Fruit fly (Drosophila melanogaster): ENCODE measurements around the gene Cyp313a2.

Gene Cyp313a2

DNA sequence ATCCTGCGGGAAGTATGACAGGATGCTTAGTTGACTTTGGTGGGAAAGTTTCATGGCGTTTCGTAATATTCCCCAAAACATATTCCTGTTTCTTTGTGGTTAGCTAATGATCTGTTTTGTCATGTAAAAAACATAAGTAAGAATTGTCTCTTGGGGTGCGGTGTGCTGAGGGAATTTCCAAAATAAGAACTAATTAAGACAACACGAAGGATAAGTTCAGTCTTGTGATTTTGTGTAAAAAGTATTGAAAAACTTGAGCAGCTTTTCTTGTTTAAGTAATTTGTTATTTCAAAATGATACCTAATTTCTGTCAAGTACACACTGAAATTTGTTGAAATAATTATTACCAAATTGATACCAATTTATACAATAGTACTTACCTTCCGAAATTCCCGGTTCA, 17.2 kb upstream of the Cyp313a2 start, which contains the start of gene CG3942:
Gene CG3942 (plus strand): TSS at position 301 of the 400 bp plus-strand sequence.
- TF ChIP-seq Mio (GFP tag; optimal IDR thresholded peaks at IDR 0.05) (no peak), Sp1 (GFP tag; optimal IDR thresholded peaks at IDR 0.05) (no peak), dmrt93B (GFP tag; optimal IDR thresholded peaks at IDR 0.05) (no peak), psq (GFP tag; optimal IDR thresholded peaks at IDR 0.05) (no peak), N (GFP tag; optimal IDR thresholded peaks at IDR 0.05) (no peak), HLH106 (tag; optimal IDR thresholded peaks at IDR 0.05) (no peak)

DNA sequence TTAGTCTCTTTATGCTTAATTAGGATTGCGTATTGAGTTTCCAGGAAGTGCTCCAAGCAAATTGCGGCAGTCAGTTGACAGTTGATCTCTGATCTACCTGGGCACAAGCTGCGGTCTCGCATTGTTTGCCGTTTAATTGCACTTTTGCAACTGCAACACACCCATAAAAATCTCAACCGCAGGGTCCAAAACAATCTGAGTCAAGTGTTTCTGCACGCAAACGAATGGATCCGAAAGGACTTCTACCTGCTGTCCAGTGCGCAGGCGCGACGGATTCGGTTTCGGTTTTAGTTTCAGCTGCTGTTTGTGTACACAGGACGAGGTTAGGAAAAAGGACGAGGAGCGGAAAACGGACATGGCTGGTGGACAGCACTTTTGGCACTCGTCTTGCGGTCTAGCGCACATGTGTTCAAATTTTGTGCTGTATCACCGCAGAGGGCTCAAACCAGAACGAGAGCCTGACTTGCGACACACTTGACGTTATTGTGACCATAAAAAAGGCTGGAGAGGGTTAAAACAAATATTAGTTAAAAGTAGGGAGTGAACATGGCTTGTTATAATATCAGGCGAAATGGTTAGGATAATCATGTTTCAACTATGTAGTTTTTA, 15.9 kb upstream of the Cyp313a2 start:
- no peak for TF ChIP-seq h (GFP tag; optimal IDR thresholded peaks at IDR 0.05)
- no peak for TF ChIP-seq pan (optimal IDR thresholded peaks at IDR 0.05)
- no peak for TF ChIP-seq sage (GFP tag; optimal IDR thresholded peaks at IDR 0.05)
- no peak for TF ChIP-seq tai (GFP tag; optimal IDR thresholded peaks at IDR 0.05)
- no peak for TF ChIP-seq dl (GFP tag; optimal IDR thresholded peaks at IDR 0.05; ENCODE audit: insufficient read depth in 1 of 2, partially characterized antibody in 2 of 2)
- TF ChIP-seq Dif (GFP tag; optimal IDR thresholded peaks at IDR 0.05; ENCODE audit: partially characterized antibody): no peak
- TF ChIP-seq rgr (GFP tag; optimal IDR thresholded peaks at IDR 0.05): no peak
- TF ChIP-seq woc (GFP tag; optimal IDR thresholded peaks at IDR 0.05): no peak
- TF ChIP-seq dsf (GFP tag; optimal IDR thresholded peaks at IDR 0.05; ENCODE audit: borderline replicate concordance): no peak
- no peak for TF ChIP-seq dmrt93B (GFP tag; optimal IDR thresholded peaks at IDR 0.05)
- no peak for TF ChIP-seq CG9705 (GFP tag; optimal IDR thresholded peaks at IDR 0.05)

DNA sequence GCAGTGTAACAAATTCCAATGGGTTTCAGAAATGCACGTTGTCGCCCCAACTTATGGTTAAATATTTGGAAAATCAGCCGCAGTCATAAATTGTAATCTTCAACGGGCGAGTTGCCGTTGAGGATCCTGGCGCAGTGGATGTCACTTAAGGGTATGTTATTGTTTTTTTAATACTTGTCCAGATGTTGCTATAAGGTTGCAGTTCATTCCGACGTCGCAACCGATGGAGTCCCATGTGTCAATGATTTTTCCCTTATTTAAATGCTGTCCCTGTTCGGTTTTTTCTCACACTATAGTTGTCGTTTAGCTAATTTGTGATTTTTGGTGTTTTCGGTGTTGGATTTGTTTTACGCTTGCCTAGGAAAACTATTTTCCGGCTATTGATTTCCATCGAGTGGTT, 14.8 kb upstream of the Cyp313a2 start:
- TF ChIP-seq tai (GFP tag; optimal IDR thresholded peaks at IDR 0.05) (no peak), GATAd (GFP tag; optimal IDR thresholded peaks at IDR 0.05) (no peak), sage (GFP tag; optimal IDR thresholded peaks at IDR 0.05) (no peak), Myc (optimal IDR thresholded peaks at IDR 0.05) (no peak), HLH106 (tag; optimal IDR thresholded peaks at IDR 0.05) (no peak), sv (GFP tag; optimal IDR thresholded peaks at IDR 0.05) (no peak)

DNA sequence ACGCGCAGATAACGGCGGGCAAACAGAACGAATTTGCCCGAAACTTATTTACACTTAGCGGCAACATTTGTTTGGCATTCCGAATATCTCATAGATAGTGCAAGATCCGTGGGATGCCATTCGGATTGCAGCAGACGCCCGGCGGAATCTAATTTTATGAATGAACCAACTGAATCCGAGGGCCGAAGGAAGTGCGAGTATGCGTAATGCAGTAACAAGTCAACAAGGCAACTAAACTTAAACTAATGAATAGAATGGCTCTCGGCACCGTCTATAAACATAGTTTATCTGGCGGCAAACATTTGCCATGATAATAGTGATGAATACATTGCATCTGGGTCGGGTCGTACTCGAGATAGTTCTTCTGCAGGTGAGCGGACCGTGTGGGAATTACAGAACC, 13.5 kb upstream of the Cyp313a2 start:
- no peak for TF ChIP-seq dsf (GFP tag; optimal IDR thresholded peaks at IDR 0.05; ENCODE audit: borderline replicate concordance)
- TF ChIP-seq Dfd (GFP tag; optimal IDR thresholded peaks at IDR 0.05): no peak
- no peak for TF ChIP-seq OdsH (GFP tag; optimal IDR thresholded peaks at IDR 0.05)

DNA sequence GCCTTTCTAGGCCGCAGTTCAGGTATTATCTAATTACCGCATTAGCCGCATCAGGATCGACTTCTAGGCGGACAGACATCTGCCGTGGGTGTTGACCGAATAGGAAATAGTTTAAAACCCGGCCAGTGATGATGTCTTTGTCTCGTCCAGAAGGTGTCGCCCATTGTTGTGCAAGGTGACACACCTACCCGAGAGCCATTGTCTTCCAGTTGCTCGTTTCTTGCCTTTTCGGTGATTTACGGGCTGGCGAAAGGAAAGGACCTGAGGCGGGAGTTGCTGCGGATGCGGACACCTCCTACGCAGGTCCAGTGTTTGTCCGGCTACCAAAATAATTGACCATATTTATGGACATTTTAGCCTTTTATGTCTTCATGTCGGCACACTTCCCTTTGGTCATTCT, 11.5 kb upstream of the Cyp313a2 start:
- TF ChIP-seq OdsH (GFP tag; optimal IDR thresholded peaks at IDR 0.05): no peak
- TF ChIP-seq Rel (GFP tag; optimal IDR thresholded peaks at IDR 0.05): no peak
- TF ChIP-seq Rel (tag; optimal IDR thresholded peaks at IDR 0.05): no peak
- no peak for TF ChIP-seq woc (GFP tag; optimal IDR thresholded peaks at IDR 0.05)
- TF ChIP-seq Sp1 (GFP tag; optimal IDR thresholded peaks at IDR 0.05): no peak
- no peak for TF ChIP-seq N (GFP tag; optimal IDR thresholded peaks at IDR 0.05)
- TF ChIP-seq fru (GFP tag; optimal IDR thresholded peaks at IDR 0.05): no peak
- no peak for TF ChIP-seq sage (GFP tag; optimal IDR thresholded peaks at IDR 0.05)
- TF ChIP-seq Dfd (GFP tag; optimal IDR thresholded peaks at IDR 0.05): no peak
- TF ChIP-seq Hr78 (GFP tag; optimal IDR thresholded peaks at IDR 0.05): no peak
- TF ChIP-seq usp (GFP tag; optimal IDR thresholded peaks at IDR 0.05): no peak
- TF ChIP-seq ey (GFP tag; optimal IDR thresholded peaks at IDR 0.05): no peak
- no peak for TF ChIP-seq HLH106 (tag; optimal IDR thresholded peaks at IDR 0.05)
- TF ChIP-seq dmrt93B (GFP tag; optimal IDR thresholded peaks at IDR 0.05): no peak
- TF ChIP-seq Vsx2 (GFP tag; optimal IDR thresholded peaks at IDR 0.05; ENCODE audit: partially characterized antibody): no peak
- no peak for TF ChIP-seq CrebA (GFP tag; optimal IDR thresholded peaks at IDR 0.05; ENCODE audit: borderline replicate concordance)
- TF ChIP-seq psq (GFP tag; optimal IDR thresholded peaks at IDR 0.05): no peak
- TF ChIP-seq Hr83 (GFP tag; optimal IDR thresholded peaks at IDR 0.05; ENCODE audit: poor library complexity, severe bottlenecking): no peak
- TF ChIP-seq GATAd (GFP tag; optimal IDR thresholded peaks at IDR 0.05): no peak
- no peak for TF ChIP-seq sv (GFP tag; optimal IDR thresholded peaks at IDR 0.05)
- TF ChIP-seq jim (GFP tag; optimal IDR thresholded peaks at IDR 0.05): no peak
